Fruit fly (Drosophila melanogaster) whole organism, wandering third instar larva: Measurements from ENCODE around the gene CG12024.

Source experiments
- HLH106 ChIP-seq: fragments of 200-800 bp; optimal IDR thresholded peaks from 3 replicates; lab custom pipeline; 2019; ENCODE audit warnings: missing biosample characterization, mild to moderate bottlenecking, missing genetic modification characterization, moderate library complexity
- OdsH ChIP-seq: fragments of 200-800 bp; sonication (Bioruptor generic); optimal IDR thresholded peaks from 2 replicates; lab custom pipeline; 2016; ENCODE audit warnings: missing biosample characterization, mild to moderate bottlenecking, missing genetic modification characterization
- Rel ChIP-seq, 2 experiments: fragments of 200-800 bp; sonication (Bioruptor generic) in 1 of 2; optimal IDR thresholded peaks; 2 replicates in 1 of 2; 3 replicates in 1 of 2; lab custom pipeline; 2016 to 2019; ENCODE audit warnings: mild to moderate bottlenecking in 2 of 2, missing biosample characterization in 2 of 2, missing genetic modification characterization in 2 of 2, moderate library complexity in 1 of 2
- brk ChIP-seq: fragments of 200-800 bp; sonication (Bioruptor generic); optimal IDR thresholded peaks from 2 replicates; lab custom pipeline; 2016; ENCODE audit warnings: missing biosample characterization, mild to moderate bottlenecking, missing genetic modification characterization
- dsf ChIP-seq: sonication (Bioruptor generic); optimal IDR thresholded peaks from 2 replicates; lab custom pipeline; 2016; ENCODE audit warnings: missing biosample characterization, missing genetic modification characterization, borderline replicate concordance
- foxo ChIP-seq, 2 experiments: fragments of 200-800 bp; sonication (Bioruptor generic); optimal IDR thresholded peaks; 2 replicates in 1 of 2; 3 replicates in 1 of 2; lab custom pipeline; 2016 to 2017; ENCODE audit warnings: missing biosample characterization in 2 of 2, missing genetic modification characterization in 2 of 2
- usp ChIP-seq: fragments of >200 bp; optimal IDR thresholded peaks from 2 replicates; lab custom pipeline; 2017; ENCODE audit warnings: missing biosample characterization, missing genetic modification characterization

dm6 chr3L:1853277-1853676 is 3.7 kb upstream of the CG12024 start:
- TF ChIP-seq usp (GFP tag; lab: Kevin White, UChicago) (no peak), OdsH (GFP tag; lab: Kevin White, UChicago) (no peak), brk (no peak), dsf (no peak), HLH106 (no peak), foxo (GFP tag; optimal IDR thresholded peaks at IDR 0.05; lab: Kevin White, UChicago) (no peak), Rel (GFP tag; optimal IDR thresholded peaks at IDR 0.05; lab: Kevin White, UChicago) (no peak), Rel (tag; optimal IDR thresholded peaks at IDR 0.05; lab: Kevin White, UChicago) (no peak)
